Fruit fly (Drosophila melanogaster): ENCODE measurements around the gene CG42394.

Gene CG42394

dm6 chr3R:10849515-10849973 is at the start of gene CG42394 (continued):
- peak; percentile 75 for TF ChIP-seq CG7357 (GFP tag; IDR thresholded peaks at IDR 0.05)
- TF ChIP-seq fd3F (GFP tag; optimal IDR thresholded peaks at IDR 0.05), result peak; percentile 90
- TF ChIP-seq CG31365 (tag; optimal IDR thresholded peaks at IDR 0.05), result peak; percentile 40
- TF ChIP-seq CG15073 (GFP tag; optimal IDR thresholded peaks at IDR 0.05), result peak; percentile 53
- peak; percentile 90 for TF ChIP-seq CG1024 (GFP tag; IDR thresholded peaks at IDR 0.05)
- TF ChIP-seq HmgD (GFP tag; optimal IDR thresholded peaks at IDR 0.05), result no peak
- no peak for TF ChIP-seq ato (GFP tag; IDR thresholded peaks at IDR 0.05; ENCODE audit: partially characterized antibody)
- TF ChIP-seq gsb-n (tag; optimal IDR thresholded peaks at IDR 0.05), result peak; percentile 94
- TF ChIP-seq CG10366 (GFP tag; IDR thresholded peaks at IDR 0.05), result peak; percentile 90
- TF ChIP-seq CG12659 (GFP tag; optimal IDR thresholded peaks at IDR 0.05), result peak; percentile 96
- TF ChIP-seq Doc3 (GFP tag; IDR thresholded peaks at IDR 0.05; ENCODE audit: partially characterized antibody), result no peak
- TF ChIP-seq Lim3 (GFP tag; IDR thresholded peaks at IDR 0.05), result peak; percentile 10; the same call in 1 of the 2 replicates
- peak; percentile 44 for TF ChIP-seq Antp (GFP tag; optimal IDR thresholded peaks at IDR 0.05)
- peak; percentile 94 for TF ChIP-seq CG13775 (GFP tag; optimal IDR thresholded peaks at IDR 0.05)
- TF ChIP-seq pum (GFP tag; optimal IDR thresholded peaks at IDR 0.05), result peak; percentile 64
- TF ChIP-seq grn (GFP tag; optimal IDR thresholded peaks at IDR 0.05), result no peak
- TF ChIP-seq CG6683 (GFP tag; optimal IDR thresholded peaks at IDR 0.05), result peak; percentile 96
- TF ChIP-seq CG11696 (GFP tag; IDR thresholded peaks at IDR 0.05), result peak; percentile 88
- TF ChIP-seq bcd (GFP tag; optimal IDR thresholded peaks at IDR 0.05), result peak; percentile 97
- peak; percentile 89 for TF ChIP-seq CG16815 (GFP tag; optimal IDR thresholded peaks at IDR 0.05)
- peak; percentile 95 for TF ChIP-seq cwo (GFP tag; optimal IDR thresholded peaks at IDR 0.05)
- peak in 1 of 2 experiments; percentile 85 for TF ChIP-seq Hr78 (GFP tag; optimal IDR thresholded peaks at IDR 0.05)
- TF ChIP-seq Neu2 (GFP tag; optimal IDR thresholded peaks at IDR 0.05; ENCODE audit: borderline replicate concordance), result no peak
- TF ChIP-seq her (GFP tag; optimal IDR thresholded peaks at IDR 0.05), result no peak
- TF ChIP-seq danr (GFP tag; IDR thresholded peaks at IDR 0.05), result peak; percentile 87
- no peak for TF ChIP-seq fru (optimal IDR thresholded peaks at IDR 0.05)
- peak; percentile 64; the same call in 1 of the 2 replicates for TF ChIP-seq CG13287 (GFP tag; IDR thresholded peaks at IDR 0.05; ENCODE audit: partially characterized antibody)
- peak; percentile 56 for TF ChIP-seq pnt (GFP tag; optimal IDR thresholded peaks at IDR 0.05)
- TF ChIP-seq dimm (GFP tag; IDR thresholded peaks at IDR 0.05), result peak; percentile 72; the same call in 1 of the 2 replicates
- no peak for TF ChIP-seq CG14965 (GFP tag; optimal IDR thresholded peaks at IDR 0.05; ENCODE audit: borderline replicate concordance)
- TF ChIP-seq Myb (GFP tag; optimal IDR thresholded peaks at IDR 0.05), result peak; percentile 4
- TF ChIP-seq CG3847 (GFP tag; IDR thresholded peaks at IDR 0.05), result peak; percentile 87
- TF ChIP-seq Rfx (GFP tag; IDR thresholded peaks at IDR 0.05), result peak; percentile 93
- peak; percentile 94 for TF ChIP-seq Ptx1 (GFP tag; IDR thresholded peaks at IDR 0.05)
- peak; percentile 97 for TF ChIP-seq CG11695 (GFP tag; IDR thresholded peaks at IDR 0.05)
- TF ChIP-seq onecut (GFP tag; IDR thresholded peaks at IDR 0.05), result peak; percentile 87
- peak in 1 of 2 experiments; percentile 51 for TF ChIP-seq crp (GFP tag; optimal IDR thresholded peaks at IDR 0.05)
- TF ChIP-seq mam (GFP tag; optimal IDR thresholded peaks at IDR 0.05), result peak; percentile 69
- no peak for TF ChIP-seq CG3995 (GFP tag; optimal IDR thresholded peaks at IDR 0.05)
- peak; percentile 19 for TF ChIP-seq Sry-δ (GFP tag; optimal IDR thresholded peaks at IDR 0.05)
- TF ChIP-seq shn (GFP tag; optimal IDR thresholded peaks at IDR 0.05), result peak; percentile 46
- peak; percentile 90 for TF ChIP-seq cas (GFP tag; IDR thresholded peaks at IDR 0.05)
- peak; percentile 78 for TF ChIP-seq nom (GFP tag; optimal IDR thresholded peaks at IDR 0.05)
- peak; percentile 95 for TF ChIP-seq grau (tag; optimal IDR thresholded peaks at IDR 0.05)
- TF ChIP-seq CG2120 (GFP tag; optimal IDR thresholded peaks at IDR 0.05), result peak; percentile 89
- peak; percentile 60 for TF ChIP-seq corto (GFP tag; optimal IDR thresholded peaks at IDR 0.05)
- peak; percentile 80 for TF ChIP-seq CG17912 (GFP tag; optimal IDR thresholded peaks at IDR 0.05)
- TF ChIP-seq bowl (GFP tag; IDR thresholded peaks at IDR 0.05), result peak; percentile 87
- TF ChIP-seq CG7786 (GFP tag; optimal IDR thresholded peaks at IDR 0.05), result peak; percentile 29
- peak; percentile 87 for TF ChIP-seq gsb (GFP tag; IDR thresholded peaks at IDR 0.05)
- peak; percentile 8 for TF ChIP-seq btn (GFP tag; optimal IDR thresholded peaks at IDR 0.05)

All from whole organism, embryonic.